Fruit fly (Drosophila melanogaster) whole organism, prepupa: Measurements from ENCODE around the gene nAChRbeta2.

Experiments used
- CG15336 ChIP-seq: fragments of 200-800 bp; sonication (Bioruptor generic); IDR thresholded peaks from 2 replicates; pipeline ENCODE4 v1.3.6; 2022; ENCODE audit warnings: missing biosample characterization, missing genetic modification characterization
- CG1621 ChIP-seq: fragments of 200-800 bp; sonication (Bioruptor generic); optimal IDR thresholded peaks from 3 replicates; lab custom pipeline; 2018; ENCODE audit warnings: missing biosample characterization, mild to moderate bottlenecking, missing genetic modification characterization
- CG3032 ChIP-seq: fragments of 200-800 bp; optimal IDR thresholded peaks from 2 replicates; lab custom pipeline; 2019; ENCODE audit warnings: missing biosample characterization, mild to moderate bottlenecking, missing genetic modification characterization, moderate library complexity
- CG34406 ChIP-seq: fragments of 200-800 bp; sonication (Bioruptor generic); optimal IDR thresholded peaks from 3 replicates; lab custom pipeline; 2016; ENCODE audit warnings: missing biosample characterization, missing genetic modification characterization
- CG4318 ChIP-seq: fragments of 200-800 bp; sonication (Bioruptor generic); optimal IDR thresholded peaks from 3 replicates; lab custom pipeline; 2017; ENCODE audit warnings: missing biosample characterization, mild to moderate bottlenecking, missing genetic modification characterization
- CG8319 ChIP-seq: fragments of 200-800 bp; sonication (Bioruptor generic); optimal IDR thresholded peaks from 3 replicates; lab custom pipeline; 2016; ENCODE audit warnings: missing biosample characterization, missing genetic modification characterization
- CG8632 ChIP-seq: fragments of 200-800 bp; sonication (Bioruptor generic); optimal IDR thresholded peaks from 3 replicates; lab custom pipeline; 2016; ENCODE audit warnings: missing biosample characterization, missing genetic modification characterization
- Eip75B ChIP-seq: fragments of 200-800 bp; sonication (Bioruptor generic); optimal IDR thresholded peaks from 3 replicates; lab custom pipeline; 2016; ENCODE audit warnings: missing biosample characterization, missing genetic modification characterization
- Eip78C ChIP-seq: fragments of 200-800 bp; sonication (Bioruptor generic); peaks from one replicate; lab custom pipeline; 2016; ENCODE audit warnings: missing biosample characterization, missing genetic modification characterization
- Ets96B ChIP-seq: fragments of 200-800 bp; optimal IDR thresholded peaks from 2 replicates; lab custom pipeline; 2019; ENCODE audit warnings: missing biosample characterization, mild to moderate bottlenecking, missing genetic modification characterization, moderate library complexity
- Hr39 ChIP-seq: fragments of 200-800 bp; sonication (Bioruptor generic); optimal IDR thresholded peaks from 2 replicates; lab custom pipeline; 2016; ENCODE audit warnings: missing biosample characterization, missing genetic modification characterization
- Hr4 ChIP-seq: fragments of 200-800 bp; sonication (Bioruptor generic); optimal IDR thresholded peaks from 3 replicates; lab custom pipeline; 2016; ENCODE audit warnings: missing biosample characterization, missing genetic modification characterization
- Lpt ChIP-seq: fragments of 200-800 bp; sonication (Bioruptor generic); optimal IDR thresholded peaks from 3 replicates; lab custom pipeline; 2016; ENCODE audit warnings: missing biosample characterization, missing genetic modification characterization
- OdsH ChIP-seq: fragments of 200-800 bp; sonication (Bioruptor generic); optimal IDR thresholded peaks from 3 replicates; lab custom pipeline; 2016; ENCODE audit warnings: missing biosample characterization, missing genetic modification characterization
- Sox14 ChIP-seq: fragments of 200-800 bp; sonication (Bioruptor generic); optimal IDR thresholded peaks from 3 replicates; lab custom pipeline; 2016; ENCODE audit warnings: missing biosample characterization, missing genetic modification characterization
- Sox15 ChIP-seq: fragments of 200-800 bp; sonication (Bioruptor generic); optimal IDR thresholded peaks from 3 replicates; lab custom pipeline; 2016; ENCODE audit warnings: missing biosample characterization, missing genetic modification characterization
- cyc ChIP-seq: fragments of 200-800 bp; sonication (Bioruptor generic); optimal IDR thresholded peaks from 3 replicates; lab custom pipeline; 2016; ENCODE audit warnings: missing biosample characterization, missing genetic modification characterization
- dsx ChIP-seq: fragments of 200-800 bp; optimal IDR thresholded peaks from 3 replicates; lab custom pipeline; 2019; ENCODE audit warnings: missing biosample characterization, mild to moderate bottlenecking, missing genetic modification characterization, moderate library complexity; ENCODE audit not compliant: poor library complexity, severe bottlenecking
- eg ChIP-seq: fragments of 200-800 bp; sonication (Bioruptor generic); IDR thresholded peaks from 3 replicates; pipeline ENCODE4 v1.3.6; 2022; ENCODE audit warnings: missing biosample characterization, missing genetic modification characterization
- fd59A ChIP-seq: fragments of 200-800 bp; sonication (Bioruptor generic); optimal IDR thresholded peaks from 2 replicates; lab custom pipeline; 2017; ENCODE audit warnings: missing biosample characterization, mild to moderate bottlenecking, missing genetic modification characterization, missing genetic modification reagents
- fkh ChIP-seq: fragments of 200-800 bp; sonication (Bioruptor generic); optimal IDR thresholded peaks from 3 replicates; lab custom pipeline; 2017; ENCODE audit warnings: missing biosample characterization, mild to moderate bottlenecking, missing genetic modification characterization, moderate library complexity
- net ChIP-seq: fragments of 200-800 bp; sonication (Bioruptor generic); optimal IDR thresholded peaks from 3 replicates; lab custom pipeline; 2016; ENCODE audit warnings: missing biosample characterization, missing genetic modification characterization
- svp ChIP-seq: fragments of 200-800 bp; sonication (Bioruptor generic); peaks from one replicate; lab custom pipeline; 2016; ENCODE audit warnings: missing biosample characterization, missing genetic modification characterization

nAChRbeta2 gene

dm6 chr3R:24469097-24469496, 45.8 kb downstream of the nAChRbeta2 start, which contains the start of gene CG31128:
Gene CG31128 (plus strand): TSS chr3R:24469397.
- no peak for TF ChIP-seq eg
- TF ChIP-seq OdsH, result no peak
- no peak for TF ChIP-seq Hr39 (GFP tag; lab: Kevin White, UChicago)
- TF ChIP-seq dsx, result no peak
- TF ChIP-seq CG4318 (GFP tag; lab: Kevin White, UChicago), result no peak
- TF ChIP-seq CG8632 (GFP tag; lab: Kevin White, UChicago), result no peak
- no peak for TF ChIP-seq Ets96B (tag; lab: Kevin White, UChicago)
- no peak for TF ChIP-seq Sox14 (GFP tag; lab: Kevin White, UChicago)
- TF ChIP-seq, all 60 proteins: peak for 0

dm6 chr3R:24467237-24467636, 47.7 kb downstream of the nAChRbeta2 start:
- TF ChIP-seq CG15336 (GFP tag; lab: Robert Waterston, UW) (no peak), svp (GFP tag; lab: Kevin White, UChicago) (peak; percentile 14), net (GFP tag; lab: Kevin White, UChicago) (no peak), CG34406 (GFP tag; lab: Kevin White, UChicago) (no peak), CG1621 (tag; lab: Kevin White, UChicago) (no peak), Eip75B (GFP tag; lab: Kevin White, UChicago) (no peak), Sox15 (GFP tag; lab: Kevin White, UChicago) (no peak), Hr4 (GFP tag; lab: Kevin White, UChicago) (no peak), cyc (GFP tag; lab: Kevin White, UChicago) (no peak), Sox14 (GFP tag; lab: Kevin White, UChicago) (no peak), Eip78C (peak; percentile 22), CG8319 (no peak), fkh (GFP tag; lab: Kevin White, UChicago) (no peak), CG3032 (no peak), fd59A (GFP tag; lab: Kevin White, UChicago) (no peak), dsx (no peak), Lpt (GFP tag; lab: Kevin White, UChicago) (no peak)
